Fruit fly (Drosophila melanogaster): ENCODE data around the gene CG42394.

CG42394 gene

dm6 chr3R:10886462-10887315 lies 37.1 kb downstream of the CG42394 start (continued):
- TF ChIP-seq CG32767 (GFP tag; IDR thresholded peaks at IDR 0.05) = peak; percentile 84
- peak; percentile 48 for TF ChIP-seq Atf3 (GFP tag; optimal IDR thresholded peaks at IDR 0.05)
- TF ChIP-seq Adf1 (GFP tag; IDR thresholded peaks at IDR 0.05) = peak; percentile 74
- TF ChIP-seq CG8388 (GFP tag; optimal IDR thresholded peaks at IDR 0.05) = peak; percentile 84
- peak; percentile 84 for TF ChIP-seq HHEX (GFP tag; optimal IDR thresholded peaks at IDR 0.05)
- TF ChIP-seq nmo (GFP tag; optimal IDR thresholded peaks at IDR 0.05) = peak; percentile 89
- TF ChIP-seq mirr (GFP tag; optimal IDR thresholded peaks at IDR 0.05) = peak; percentile 58
- TF ChIP-seq H2.0 (GFP tag; IDR thresholded peaks at IDR 0.05) = peak; percentile 72
- TF ChIP-seq Hsf (GFP tag; optimal IDR thresholded peaks at IDR 0.05) = peak; percentile 91
- TF ChIP-seq ken (GFP tag; IDR thresholded peaks at IDR 0.05) = peak; percentile 43; the same call in 1 of the 3 replicates
- peak; percentile 65 for TF ChIP-seq CG3838 (GFP tag; optimal IDR thresholded peaks at IDR 0.05)
- TF ChIP-seq nerfin-2 (GFP tag; IDR thresholded peaks at IDR 0.05; ENCODE audit: partially characterized antibody) = 0 out of 2 replicates have a peak, but pooled peaks have one; percentile 28
- TF ChIP-seq Atf6 (GFP tag; IDR thresholded peaks at IDR 0.05) = peak; percentile 92
- peak; percentile 52; the same call in 1 of the 2 replicates for TF ChIP-seq CG8765 (GFP tag; IDR thresholded peaks at IDR 0.05)
- peak; percentile 94 for TF ChIP-seq Drgx (GFP tag; IDR thresholded peaks at IDR 0.05)
- peak; percentile 59 for TF ChIP-seq CG31388 (GFP tag; optimal IDR thresholded peaks at IDR 0.05)
- peak; percentile 98 for TF ChIP-seq CG11696 (GFP tag; IDR thresholded peaks at IDR 0.05)
- peak in 1 of 3 experiments; percentile 74 for TF ChIP-seq Stat92E (GFP tag; optimal IDR thresholded peaks at IDR 0.05)
- TF ChIP-seq HmgZ (tag; optimal IDR thresholded peaks at IDR 0.05) = peak; percentile 92
- TF ChIP-seq CG9817 (tag; optimal IDR thresholded peaks at IDR 0.05) = peak; percentile 90
- peak; percentile 85 for TF ChIP-seq Dip3 (GFP tag; optimal IDR thresholded peaks at IDR 0.05)
- peak; percentile 85 for TF ChIP-seq CG16815 (GFP tag; optimal IDR thresholded peaks at IDR 0.05)
- peak; percentile 79; the same call in 1 of the 2 replicates for TF ChIP-seq CG11085 (GFP tag; IDR thresholded peaks at IDR 0.05)
- peak; percentile 85 for TF ChIP-seq CG15011 (GFP tag; optimal IDR thresholded peaks at IDR 0.05)
- TF ChIP-seq chinmo (GFP tag; IDR thresholded peaks at IDR 0.05; ENCODE audit: partially characterized antibody) = peak; percentile 76; the same call in 3 of the 4 replicates
- TF ChIP-seq CG7556 (GFP tag; optimal IDR thresholded peaks at IDR 0.05) = peak; percentile 95
- TF ChIP-seq Side (GFP tag; optimal IDR thresholded peaks at IDR 0.05) = peak; percentile 91
- TF ChIP-seq CG3407 (GFP tag; optimal IDR thresholded peaks at IDR 0.05) = peak; percentile 79
- peak; percentile 69 for TF ChIP-seq CG8281 (tag; optimal IDR thresholded peaks at IDR 0.05)
- TF ChIP-seq crol (GFP tag; IDR thresholded peaks at IDR 0.05) = peak; percentile 92
- peak; percentile 74 for TF ChIP-seq CG7357 (GFP tag; IDR thresholded peaks at IDR 0.05)
- TF ChIP-seq CG4360 (GFP tag; IDR thresholded peaks at IDR 0.05) = peak; percentile 46; the same call in 1 of the 2 replicates
- TF ChIP-seq dm (GFP tag; optimal IDR thresholded peaks at IDR 0.05) = peak; percentile 60
- no peak for TF ChIP-seq amos (GFP tag; IDR thresholded peaks at IDR 0.05; ENCODE audit: partially characterized antibody)
- TF ChIP-seq esg (GFP tag; conservative IDR thresholded peaks at IDR 0.05) = peak; percentile 86
- TF ChIP-seq croc (GFP tag; conservative IDR thresholded peaks at IDR 0.05) = peak; percentile 80
- peak; percentile 76 for TF ChIP-seq E2f2 (GFP tag; IDR thresholded peaks at IDR 0.05)
- peak; percentile 17 for TF ChIP-seq p53 (GFP tag; optimal IDR thresholded peaks at IDR 0.05)
- no peak for TF ChIP-seq mld (GFP tag; IDR thresholded peaks at IDR 0.05; ENCODE audit: partially characterized antibody)
- peak; percentile 91 for TF ChIP-seq lmd (GFP tag; IDR thresholded peaks at IDR 0.05)
- peak; percentile 56 for TF ChIP-seq Lim3 (GFP tag; IDR thresholded peaks at IDR 0.05)
- TF ChIP-seq CG42726 (GFP tag; IDR thresholded peaks at IDR 0.05; ENCODE audit: partially characterized antibody) = no peak
- peak; percentile 34; the same call in 1 of the 3 replicates for TF ChIP-seq C15 (GFP tag; IDR thresholded peaks at IDR 0.05)
- peak; percentile 58 for TF ChIP-seq ftz-f1 (GFP tag; optimal IDR thresholded peaks at IDR 0.05)
- TF ChIP-seq pros (GFP tag; optimal IDR thresholded peaks at IDR 0.05) = peak; percentile 23
- peak; percentile 82 for TF ChIP-seq CG12299 (tag; optimal IDR thresholded peaks at IDR 0.05)
- TF ChIP-seq CG10366 (GFP tag; IDR thresholded peaks at IDR 0.05) = peak; percentile 85
- peak; percentile 77 for TF ChIP-seq ind (GFP tag; optimal IDR thresholded peaks at IDR 0.05)

All from whole organism, embryonic.